Fruit fly (Drosophila melanogaster) whole organism, adult: Measurements from ENCODE around the gene cDIP.
A peak's percentile ranks its signal among the peaks of the same experiment; 100 is the strongest.

Experiments
- CG11617 ChIP-seq: fragments of 200-800 bp; sonication (Bioruptor generic); optimal IDR thresholded peaks from 2 replicates; lab custom pipeline; 2017; ENCODE audit warnings: mild to moderate bottlenecking, missing biosample characterization, missing genetic modification reagents, missing genetic modification characterization
- CG1620 ChIP-seq: fragments of 200-800 bp; sonication (Bioruptor generic); optimal IDR thresholded peaks from 2 replicates; lab custom pipeline; 2016; ENCODE audit warnings: missing biosample characterization, missing genetic modification characterization
- CG33017 ChIP-seq: fragments of 200-800 bp; sonication (Bioruptor generic); optimal IDR thresholded peaks from 2 replicates; lab custom pipeline; 2018; ENCODE audit warnings: missing biosample characterization, mild to moderate bottlenecking, missing genetic modification characterization, moderate library complexity
- CG7045 ChIP-seq: fragments of 200-800 bp; sonication (Bioruptor generic); optimal IDR thresholded peaks from 2 replicates; lab custom pipeline; 2017; ENCODE audit warnings: missing biosample characterization, mild to moderate bottlenecking, missing genetic modification characterization
- Hr96 ChIP-seq: fragments of 200-800 bp; sonication (Bioruptor generic); optimal IDR thresholded peaks from 2 replicates; lab custom pipeline; 2016; ENCODE audit warnings: missing biosample characterization, missing genetic modification characterization
- Mnt ChIP-seq: fragments of 200-800 bp; sonication (Bioruptor generic); optimal IDR thresholded peaks from 2 replicates; lab custom pipeline; 2016; ENCODE audit warnings: missing biosample characterization, mild to moderate bottlenecking, missing genetic modification characterization
- kay ChIP-seq: fragments of 200-800 bp; sonication (Bioruptor generic); peaks from one replicate; lab custom pipeline; 2016; ENCODE audit warnings: missing biosample characterization, missing genetic modification characterization, borderline replicate concordance
- pad ChIP-seq: fragments of 200-800 bp; sonication (Bioruptor generic); optimal IDR thresholded peaks from 3 replicates; lab custom pipeline; 2017; ENCODE audit warnings: missing biosample characterization, missing genetic modification characterization, mild to moderate bottlenecking, moderate library complexity, missing genetic modification reagents
- tj ChIP-seq: fragments of 200-800 bp; sonication (Bioruptor generic); optimal IDR thresholded peaks from 3 replicates; lab custom pipeline; 2017; ENCODE audit warnings: missing biosample characterization, mild to moderate bottlenecking, missing genetic modification characterization, moderate library complexity
- toe ChIP-seq: fragments of 200-800 bp; sonication (Bioruptor generic); optimal IDR thresholded peaks from 2 replicates; lab custom pipeline; 2016; ENCODE audit warnings: missing biosample characterization, missing genetic modification characterization

dm6 chr3R:21203135-21203534 is 42.2 kb upstream of the cDIP start:
- no peak for TF ChIP-seq pad (GFP tag; lab: Kevin White, UChicago)
- no peak for TF ChIP-seq tj (GFP tag; lab: Kevin White, UChicago)
- no peak for TF ChIP-seq toe (GFP tag; lab: Kevin White, UChicago)
- no peak for TF ChIP-seq CG7045
- TF ChIP-seq Mnt, result peak; percentile 4
- no peak for TF ChIP-seq CG33017 (tag; lab: Kevin White, UChicago)
- no peak for TF ChIP-seq Hr96 (GFP tag; lab: Kevin White, UChicago)
- no peak for TF ChIP-seq kay (GFP tag; lab: Kevin White, UChicago)
- TF ChIP-seq CG11617, result no peak
- no peak for TF ChIP-seq CG1620
